Worm (Caenorhabditis elegans): ENCODE data around the gene F53F8.4.

The F53F8.4 gene

ce11 chrV:20693968-20694367 lies 2.5 kb upstream of the F53F8.4 start (continued):
- peak; percentile 44; the same call in 1 of the 2 replicates for TF ChIP-seq K11D2.4 (GFP tag; IDR thresholded peaks at IDR 0.05)
- no peak for TF ChIP-seq F39B2.1 (GFP tag; IDR thresholded peaks at IDR 0.05)
- TF ChIP-seq cebp-1 (GFP tag; IDR thresholded peaks at IDR 0.05): no peak
- peak; percentile 63 for TF ChIP-seq cebp-1 (tag; optimal IDR thresholded peaks at IDR 0.05)
- peak; percentile 65; the same call in 1 of the 2 replicates for TF ChIP-seq egl-44 (GFP tag; IDR thresholded peaks at IDR 0.05)
- TF ChIP-seq madf-8 (GFP tag; conservative IDR thresholded peaks at IDR 0.05): no peak
- TF ChIP-seq nhr-80 (tag; optimal IDR thresholded peaks at IDR 0.05): peak; percentile 10
- TF ChIP-seq dpff-1 (tag; optimal IDR thresholded peaks at IDR 0.05): no peak
- TF ChIP-seq ztf-3 (GFP tag; optimal IDR thresholded peaks at IDR 0.05): no peak
- TF ChIP-seq him-1 (tag; optimal IDR thresholded peaks at IDR 0.05): peak; percentile 81
- TF ChIP-seq lin-35 (GFP tag; optimal IDR thresholded peaks at IDR 0.05): peak in 1 of 3 experiments; percentile 19
- peak; percentile 66 for TF ChIP-seq hmg-1.2 (GFP tag; IDR thresholded peaks at IDR 0.05)
- peak; percentile 38 for TF ChIP-seq fkh-3 (tag; optimal IDR thresholded peaks at IDR 0.05)
- TF ChIP-seq F33H1.4 (GFP tag; IDR thresholded peaks at IDR 0.05): 0 out of 2 replicates have a peak, but pooled peaks have one; percentile 10
- no peak for TF ChIP-seq bed-1 (GFP tag; IDR thresholded peaks at IDR 0.05)
- TF ChIP-seq T07F8.4 (tag; optimal IDR thresholded peaks at IDR 0.05): peak; percentile 49
- peak; percentile 84 for TF ChIP-seq nfyb-1 (GFP tag; IDR thresholded peaks at IDR 0.05)
- TF ChIP-seq sdz-38 (tag; optimal IDR thresholded peaks at IDR 0.05): no peak
- TF ChIP-seq K12H6.12 (tag; optimal IDR thresholded peaks at IDR 0.05): peak; percentile 33
- peak; percentile 11 for TF ChIP-seq ztf-22 (GFP tag; optimal IDR thresholded peaks at IDR 0.05)
- TF ChIP-seq rpc-1 (optimal IDR thresholded peaks at IDR 0.05): peak; percentile 86
- TF ChIP-seq rpc-1 (tag; optimal IDR thresholded peaks at IDR 0.05): peak; percentile 88
- no peak for TF ChIP-seq nfya-1 (tag; optimal IDR thresholded peaks at IDR 0.05; ENCODE audit: borderline replicate concordance, insufficient read depth)
- TF ChIP-seq Y67H2A.10 (GFP tag; conservative IDR thresholded peaks at IDR 0.05): no peak
- no peak for TF ChIP-seq egl-18 (GFP tag; IDR thresholded peaks at IDR 0.05)
- TF ChIP-seq ZK185.1 (tag; optimal IDR thresholded peaks at IDR 0.05; ENCODE audit: poor library complexity, severe bottlenecking): peak; percentile 45
- peak; percentile 82 for TF ChIP-seq B0261.1 (tag; optimal IDR thresholded peaks at IDR 0.05)
- no peak for TF ChIP-seq B0019.2 (GFP tag; conservative IDR thresholded peaks at IDR 0.05)
- no peak for TF ChIP-seq let-526 (GFP tag; IDR thresholded peaks at IDR 0.05)
- TF ChIP-seq nfya-2 (GFP tag; IDR thresholded peaks at IDR 0.05): no peak
- TF ChIP-seq B0035.1 (tag; optimal IDR thresholded peaks at IDR 0.05): peak; percentile 8
- TF ChIP-seq cebp-2 (GFP tag; IDR thresholded peaks at IDR 0.05): no peak
- peak; percentile 84 for TF ChIP-seq D2030.7 (GFP tag; IDR thresholded peaks at IDR 0.05)
- TF ChIP-seq ceh-100 (GFP tag; IDR thresholded peaks at IDR 0.05): peak; percentile 35; the same call in 1 of the 2 replicates
- TF ChIP-seq unc-130 (GFP tag; optimal IDR thresholded peaks at IDR 0.05): no peak
- peak; percentile 87 for TF ChIP-seq dox-1 (GFP tag; IDR thresholded peaks at IDR 0.05)
- TF ChIP-seq Y56A3A.18 (GFP tag; IDR thresholded peaks at IDR 0.05): peak; percentile 70; the same call in 1 of the 2 replicates
- TF ChIP-seq T26A5.8 (tag; optimal IDR thresholded peaks at IDR 0.05): no peak
- TF ChIP-seq somi-1 (GFP tag; optimal IDR thresholded peaks at IDR 0.05): peak; percentile 80

- no peak for TF ChIP-seq lin-54 (GFP tag; optimal IDR thresholded peaks at IDR 0.05)
- no peak for TF ChIP-seq F33H1.4 (GFP tag; IDR thresholded peaks at IDR 0.05)
- no peak for TF ChIP-seq D2030.7 (GFP tag; IDR thresholded peaks at IDR 0.05)
- TF ChIP-seq K11D2.4 (GFP tag; IDR thresholded peaks at IDR 0.05): no peak
- TF ChIP-seq T07F8.4 (tag; optimal IDR thresholded peaks at IDR 0.05): no peak
- no peak for TF ChIP-seq hmg-1.2 (GFP tag; IDR thresholded peaks at IDR 0.05)
- no peak for TF ChIP-seq Y95B8A.8 (GFP tag; IDR thresholded peaks at IDR 0.05)
- no peak for TF ChIP-seq nfya-1 (tag; optimal IDR thresholded peaks at IDR 0.05; ENCODE audit: borderline replicate concordance, insufficient read depth)
- TF ChIP-seq ceh-58 (GFP tag; IDR thresholded peaks at IDR 0.05): no peak
- no peak for TF ChIP-seq let-607 (tag; optimal IDR thresholded peaks at IDR 0.05)
These were observed 1.4 kb upstream of the F53F8.4 start for ce11 chrV:20692903-20693302.
